Worm (Caenorhabditis elegans) whole organism, mixed stage, embryonic: Measurements from ENCODE around the gene F43B10.1.

Experiments used
- M03D4.4 ChIP-seq: sonication (generic microtip); optimal IDR thresholded peaks from 2 replicates; lab custom pipeline; 2017; ENCODE audit warnings: mild to moderate bottlenecking, missing genetic modification characterization, missing compliant biosample characterization
- bed-3 ChIP-seq: fragments of 200-800 bp; sonication (Bioruptor generic); optimal IDR thresholded peaks from 3 replicates; lab custom pipeline; 2018; ENCODE audit warnings: mild to moderate bottlenecking, missing genetic modification characterization, moderate library complexity, missing compliant biosample characterization
- blmp-1 ChIP-seq: fragments of 150-350 bp; optimal IDR thresholded peaks from 2 replicates; lab custom pipeline; 2014; ENCODE audit warnings: missing biosample characterization, missing genetic modification characterization
- ceh-39 ChIP-seq: fragments of 150-350 bp; optimal IDR thresholded peaks from 2 replicates; lab custom pipeline; 2014; ENCODE audit warnings: missing biosample characterization, missing genetic modification characterization
- ceh-43 ChIP-seq: fragments of 200-800 bp; sonication (Bioruptor generic); optimal IDR thresholded peaks from 2 replicates; lab custom pipeline; 2018; ENCODE audit warnings: mild to moderate bottlenecking, missing genetic modification characterization, moderate library complexity, missing compliant biosample characterization
- ceh-83 ChIP-seq: fragments of 200-800 bp; sonication (Bioruptor generic); optimal IDR thresholded peaks from 2 replicates; lab custom pipeline; 2018; ENCODE audit warnings: mild to moderate bottlenecking, missing genetic modification characterization, missing compliant biosample characterization
- ces-1 ChIP-seq: fragments of 150-350 bp; optimal IDR thresholded peaks from 2 replicates; lab custom pipeline; 2014; ENCODE audit warnings: missing biosample characterization, missing genetic modification reagents, missing genetic modification characterization
- cnd-1 ChIP-seq: fragments of 200-800 bp; sonication (Bioruptor generic); optimal IDR thresholded peaks from 2 replicates; lab custom pipeline; 2018; ENCODE audit warnings: mild to moderate bottlenecking, missing genetic modification characterization, missing compliant biosample characterization
- drap-1 ChIP-seq: fragments of 200-800 bp; sonication (Bioruptor generic); optimal IDR thresholded peaks from 3 replicates; lab custom pipeline; 2018; ENCODE audit warnings: mild to moderate bottlenecking, missing genetic modification characterization, missing compliant biosample characterization
- elt-1 ChIP-seq: sonication (generic microtip); optimal IDR thresholded peaks from 2 replicates; lab custom pipeline; 2017; ENCODE audit warnings: missing genetic modification characterization, mild to moderate bottlenecking, missing compliant biosample characterization, antibody characterized with exemption, moderate library complexity, borderline replicate concordance; ENCODE audit not compliant: insufficient read depth
- elt-3 ChIP-seq: fragments of 150-350 bp; optimal IDR thresholded peaks from 2 replicates; lab custom pipeline; 2014; ENCODE audit warnings: missing biosample characterization, missing genetic modification characterization
- flh-1 ChIP-seq: fragments of 200-800 bp; sonication (Bioruptor generic); optimal IDR thresholded peaks from 2 replicates; lab custom pipeline; 2018; ENCODE audit warnings: mild to moderate bottlenecking, missing genetic modification characterization, moderate library complexity, missing compliant biosample characterization
- ham-2 ChIP-seq: fragments of 200-800 bp; sonication (Bioruptor generic); optimal IDR thresholded peaks from 2 replicates; lab custom pipeline; 2018; ENCODE audit warnings: mild to moderate bottlenecking, missing genetic modification characterization, missing compliant biosample characterization
- hlh-1 ChIP-seq: fragments of 150-350 bp; optimal IDR thresholded peaks from 2 replicates; lab custom pipeline; 2014; ENCODE audit warnings: missing biosample characterization, missing genetic modification reagents, missing genetic modification characterization
- lin-13 ChIP-seq: fragments of 150-350 bp; optimal IDR thresholded peaks from 2 replicates; lab custom pipeline; 2014; ENCODE audit warnings: missing biosample characterization, missing genetic modification characterization
- lin-32 ChIP-seq: fragments of 200-800 bp; sonication (Bioruptor generic); optimal IDR thresholded peaks from 2 replicates; lab custom pipeline; 2018; ENCODE audit warnings: mild to moderate bottlenecking, missing genetic modification characterization, missing compliant biosample characterization
- lsy-2 ChIP-seq: fragments of 150-350 bp; optimal IDR thresholded peaks from 2 replicates; lab custom pipeline; 2014; ENCODE audit warnings: missing biosample characterization, missing genetic modification characterization
- mab-5 ChIP-seq: fragments of 150-350 bp; optimal IDR thresholded peaks from 2 replicates; lab custom pipeline; 2014; ENCODE audit warnings: missing biosample characterization, missing genetic modification characterization
- mep-1 ChIP-seq: fragments of 150-350 bp; optimal IDR thresholded peaks from 2 replicates; lab custom pipeline; 2017; ENCODE audit warnings: missing biosample characterization, missing genetic modification reagents, missing genetic modification characterization, inconsistent platforms
- mls-2 ChIP-seq: sonication (generic microtip); optimal IDR thresholded peaks from 2 replicates; lab custom pipeline; 2016; ENCODE audit warnings: mild to moderate bottlenecking, missing genetic modification characterization, moderate library complexity, missing compliant biosample characterization
- nhr-12 ChIP-seq: fragments of 150-350 bp; optimal IDR thresholded peaks from 2 replicates; lab custom pipeline; 2014; ENCODE audit warnings: missing biosample characterization, missing genetic modification characterization
- nhr-2 ChIP-seq: fragments of 150-350 bp; optimal IDR thresholded peaks from 2 replicates; lab custom pipeline; 2014; ENCODE audit warnings: missing biosample characterization, missing genetic modification characterization
- nhr-237 ChIP-seq: fragments of 150-350 bp; optimal IDR thresholded peaks from 2 replicates; lab custom pipeline; 2014; ENCODE audit warnings: missing biosample characterization, missing genetic modification characterization
- nhr-28 ChIP-seq: fragments of 150-350 bp; optimal IDR thresholded peaks from 2 replicates; lab custom pipeline; 2014; ENCODE audit warnings: missing biosample characterization, missing genetic modification characterization
- nhr-76 ChIP-seq: sonication (generic microtip); optimal IDR thresholded peaks from 2 replicates; lab custom pipeline; 2017; ENCODE audit warnings: missing biosample characterization, missing genetic modification characterization
- pha-4 ChIP-seq: fragments of 150-350 bp; optimal IDR thresholded peaks from 2 replicates; lab custom pipeline; 2018; ENCODE audit warnings: missing biosample characterization, missing genetic modification reagents, missing genetic modification characterization
- sem-2 ChIP-seq: fragments of 200-800 bp; sonication (Bioruptor generic); optimal IDR thresholded peaks from 2 replicates; lab custom pipeline; 2018; ENCODE audit warnings: mild to moderate bottlenecking, missing genetic modification characterization, missing compliant biosample characterization
- snpc-4 ChIP-seq: fragments of 150-350 bp; optimal IDR thresholded peaks from 2 replicates; lab custom pipeline; 2014; ENCODE audit warnings: missing biosample characterization, missing genetic modification characterization
- sptf-1 ChIP-seq: sonication (generic microtip); optimal IDR thresholded peaks from 2 replicates; lab custom pipeline; 2017; ENCODE audit warnings: mild to moderate bottlenecking, missing genetic modification characterization, moderate library complexity, missing compliant biosample characterization
- tbx-8 ChIP-seq: fragments of 200-800 bp; sonication (Bioruptor generic); optimal IDR thresholded peaks from 2 replicates; lab custom pipeline; 2018; ENCODE audit warnings: mild to moderate bottlenecking, missing genetic modification characterization, moderate library complexity, missing compliant biosample characterization
- unc-120 ChIP-seq: sonication (generic microtip); optimal IDR thresholded peaks from 2 replicates; lab custom pipeline; 2017; ENCODE audit warnings: missing genetic modification characterization, missing compliant biosample characterization; ENCODE audit not compliant: poor library complexity, severe bottlenecking
- unc-39 ChIP-seq: fragments of 150-350 bp; optimal IDR thresholded peaks from 2 replicates; lab custom pipeline; 2014; ENCODE audit warnings: missing biosample characterization, missing genetic modification characterization
- unc-62 ChIP-seq: fragments of 150-350 bp; optimal IDR thresholded peaks from 2 replicates; lab custom pipeline; 2014; ENCODE audit warnings: missing biosample characterization, missing genetic modification reagents, missing genetic modification characterization
- zip-8 ChIP-seq: fragments of 150-350 bp; optimal IDR thresholded peaks from 2 replicates; lab custom pipeline; 2014; ENCODE audit warnings: missing biosample characterization, missing genetic modification characterization
- ztf-11 ChIP-seq: fragments of 150-350 bp; optimal IDR thresholded peaks from 2 replicates; lab custom pipeline; 2014; ENCODE audit warnings: missing biosample characterization, missing genetic modification characterization

F43B10.1 gene

DNA sequence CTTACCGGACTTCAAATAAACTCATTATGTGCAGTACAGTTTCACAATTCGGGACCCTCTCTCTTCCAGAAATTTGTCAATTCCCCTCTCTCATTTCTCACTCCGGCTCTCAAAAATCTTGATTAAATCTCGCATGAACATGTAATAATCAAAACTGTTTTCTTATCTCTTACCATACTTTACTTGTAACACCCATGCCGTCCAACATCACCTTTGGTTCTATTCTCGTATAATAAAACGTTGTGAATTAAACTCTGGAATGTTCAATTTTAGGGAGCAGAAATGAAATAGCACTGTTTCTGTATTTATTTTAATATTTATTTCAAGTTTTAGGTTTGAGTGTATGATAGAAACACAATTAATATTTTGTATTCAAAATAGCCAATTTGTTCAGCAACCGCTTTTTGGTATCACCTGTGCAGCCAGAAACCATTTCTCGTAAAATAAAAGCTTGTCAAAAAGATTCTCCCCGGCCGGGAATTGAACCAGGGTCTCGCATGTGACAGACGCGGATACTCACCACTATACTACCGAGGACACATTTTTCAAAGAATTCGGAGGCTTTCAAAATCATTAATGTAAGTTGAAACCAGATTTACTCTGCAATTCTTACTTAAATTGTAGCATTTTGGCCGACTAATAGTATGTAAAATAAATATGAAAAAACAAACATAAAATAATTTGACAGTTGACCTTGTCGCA, 45.0 kb downstream of the F43B10.1 start:
- TF ChIP-seq ceh-83 (GFP tag; lab: Kevin White, UChicago): peak; percentile 29
- TF ChIP-seq bed-3: no peak

DNA sequence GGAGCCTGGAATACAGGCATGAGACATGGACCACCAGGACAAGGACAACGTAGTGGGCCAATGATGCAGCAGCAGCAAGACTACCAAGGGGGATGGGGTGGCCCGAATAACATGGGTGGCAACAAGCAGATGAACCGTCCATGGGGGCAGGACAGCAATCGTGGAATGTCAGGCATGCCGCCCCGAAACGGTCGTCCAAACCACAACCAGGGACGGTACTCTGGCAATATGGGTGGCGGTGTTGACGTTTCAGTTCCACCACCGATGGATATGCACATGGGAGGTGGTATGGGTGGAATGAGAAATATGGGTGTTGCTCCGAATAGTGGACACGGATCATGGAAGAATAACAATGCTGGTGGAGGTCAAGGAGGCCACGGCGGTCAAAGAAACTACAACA, 48.5 kb downstream of the F43B10.1 start:
- TF ChIP-seq nhr-2 (tag; lab: Kevin White, UChicago): no peak
- TF ChIP-seq snpc-4 (tag; lab: Kevin White, UChicago): no peak
- no peak for TF ChIP-seq lin-32 (GFP tag; lab: Kevin White, UChicago)
- TF ChIP-seq unc-62 (GFP tag; lab: Kevin White, UChicago): no peak
- no peak for TF ChIP-seq lsy-2
- no peak for TF ChIP-seq sem-2 (GFP tag; lab: Kevin White, UChicago)
- TF ChIP-seq cnd-1 (tag; lab: Kevin White, UChicago): no peak
- TF ChIP-seq mls-2 (tag; lab: Kevin White, UChicago): no peak
- TF ChIP-seq pha-4 (tag; lab: Kevin White, UChicago): no peak
- TF ChIP-seq nhr-237 (tag; lab: Kevin White, UChicago): no peak
- TF ChIP-seq flh-1 (GFP tag; lab: Kevin White, UChicago): no peak

DNA sequence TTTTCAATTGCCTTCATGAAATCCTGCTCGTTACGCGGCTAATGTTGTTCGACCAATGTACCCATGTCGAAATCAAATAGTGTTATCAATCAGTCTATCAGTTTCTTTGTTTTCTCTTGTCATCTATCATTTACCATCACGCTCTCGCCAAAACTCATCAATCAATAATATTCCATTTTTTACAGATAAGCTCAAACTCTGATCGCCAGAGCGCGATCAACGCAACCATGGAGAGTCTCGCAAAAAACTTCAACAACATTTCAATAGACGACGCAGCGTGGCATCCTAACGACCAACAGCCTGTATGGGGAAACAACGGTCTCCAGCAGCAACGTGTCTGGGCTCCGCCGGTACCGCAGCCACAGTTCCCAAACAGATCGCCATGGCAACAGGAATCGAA, 49.4 kb downstream of the F43B10.1 start, which contains the start of gene ain-1:
Gene ain-1, plus strand, starts transcription at position 186 of the 400 bp plus-strand sequence.
- TF ChIP-seq ceh-39 (no peak), mls-2 (tag; lab: Kevin White, UChicago) (no peak), snpc-4 (tag; lab: Kevin White, UChicago) (no peak), unc-62 (GFP tag; lab: Kevin White, UChicago) (no peak), nhr-237 (tag; lab: Kevin White, UChicago) (no peak), unc-120 (tag; lab: Kevin White, UChicago) (no peak), unc-39 (tag; lab: Kevin White, UChicago) (no peak), flh-1 (GFP tag; lab: Kevin White, UChicago) (no peak), nhr-2 (tag; lab: Kevin White, UChicago) (no peak), hlh-1 (tag; lab: Kevin White, UChicago) (no peak), nhr-76 (tag; lab: Kevin White, UChicago) (no peak), mab-5 (tag; lab: Kevin White, UChicago) (no peak), mep-1 (no peak), lsy-2 (no peak), nhr-28 (tag; lab: Kevin White, UChicago) (no peak), zip-8 (tag; lab: Kevin White, UChicago) (no peak)
- TF ChIP-seq, all 35 proteins: peak for 0

DNA sequence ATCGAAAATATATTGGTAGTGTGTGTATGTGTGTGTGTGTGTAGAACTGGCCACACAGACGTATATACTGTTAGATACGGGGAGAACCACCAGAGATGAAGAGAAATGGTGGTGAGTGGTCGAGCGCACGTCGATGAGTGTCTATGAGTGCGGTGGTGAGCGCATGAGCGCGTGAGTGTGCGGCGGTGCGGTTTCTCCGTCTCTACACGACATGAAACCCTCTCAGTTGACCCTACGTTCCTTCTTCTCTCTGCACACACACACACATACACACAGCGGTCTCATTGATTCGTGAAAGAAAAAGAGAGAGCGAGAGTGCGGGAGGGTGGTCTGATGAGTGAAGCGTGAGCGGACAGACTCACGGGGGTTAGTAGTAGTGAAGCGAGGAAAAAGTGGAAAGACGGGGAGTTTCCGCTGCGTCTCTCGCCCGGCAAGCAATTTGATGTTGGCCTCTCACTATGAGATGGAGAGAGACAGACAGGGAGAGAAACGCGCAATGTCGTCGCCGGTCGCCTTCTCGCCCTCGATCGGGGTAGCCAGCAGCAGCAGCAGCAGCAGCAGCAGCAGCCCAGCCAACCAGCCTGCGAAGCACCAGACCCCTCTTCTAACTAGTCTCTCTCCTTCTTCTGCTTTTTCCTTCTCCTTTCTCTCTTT, 50.2 kb downstream of the F43B10.1 start:
- TF ChIP-seq mab-5 (tag; lab: Kevin White, UChicago): peak; percentile 6
- no peak for TF ChIP-seq nhr-28 (tag; lab: Kevin White, UChicago)
- no peak for TF ChIP-seq sem-2 (GFP tag; lab: Kevin White, UChicago)
- TF ChIP-seq nhr-76 (tag; lab: Kevin White, UChicago): peak; percentile 38
- peak; percentile 71 for TF ChIP-seq ceh-83 (GFP tag; lab: Kevin White, UChicago)
- peak; percentile 80 for TF ChIP-seq M03D4.4
- peak; percentile 90 for TF ChIP-seq unc-39 (tag; lab: Kevin White, UChicago)
- peak; percentile 13 for TF ChIP-seq blmp-1
- TF ChIP-seq pha-4 (tag; lab: Kevin White, UChicago): peak; percentile 58
- TF ChIP-seq lsy-2: peak; percentile 79
- peak; percentile 86 for TF ChIP-seq unc-62 (GFP tag; lab: Kevin White, UChicago)
- peak; percentile 83 for TF ChIP-seq ceh-39
- TF ChIP-seq drap-1 (GFP tag; lab: Kevin White, UChicago): peak; percentile 89
- peak; percentile 56 for TF ChIP-seq elt-3 (tag; lab: Kevin White, UChicago)
- peak; percentile 62 for TF ChIP-seq cnd-1 (tag; lab: Kevin White, UChicago)
- TF ChIP-seq snpc-4 (tag; lab: Kevin White, UChicago): no peak
- peak; percentile 84 for TF ChIP-seq nhr-12 (tag; lab: Kevin White, UChicago)
- peak; percentile 29 for TF ChIP-seq elt-1 (tag; lab: Kevin White, UChicago)
- no peak for TF ChIP-seq zip-8 (tag; lab: Kevin White, UChicago)
- TF ChIP-seq mls-2 (tag; lab: Kevin White, UChicago): peak; percentile 95
- peak; percentile 54 for TF ChIP-seq nhr-2 (tag; lab: Kevin White, UChicago)
- TF ChIP-seq bed-3: peak; percentile 17
- TF ChIP-seq sptf-1 (tag; lab: Kevin White, UChicago): peak; percentile 72
- TF ChIP-seq hlh-1 (tag; lab: Kevin White, UChicago): peak; percentile 29
- TF ChIP-seq lin-32 (GFP tag; lab: Kevin White, UChicago): no peak
- TF ChIP-seq mep-1: peak; percentile 94
- TF ChIP-seq ces-1 (GFP tag; lab: Kevin White, UChicago): peak; percentile 80
- TF ChIP-seq tbx-8 (GFP tag; lab: Kevin White, UChicago): peak; percentile 21
- TF ChIP-seq lin-13: peak; percentile 89
- peak; percentile 98 for TF ChIP-seq ham-2
- TF ChIP-seq ztf-11: peak; percentile 84
- no peak for TF ChIP-seq ceh-43 (GFP tag; lab: Kevin White, UChicago)
- TF ChIP-seq nhr-237 (tag; lab: Kevin White, UChicago): peak; percentile 92
- TF ChIP-seq unc-120 (tag; lab: Kevin White, UChicago): peak; percentile 63
- peak; percentile 13 for TF ChIP-seq flh-1 (GFP tag; lab: Kevin White, UChicago)
- TF ChIP-seq, all 35 proteins: peak for 29
